Worm (Caenorhabditis elegans) whole organism, early embryonic: ENCODE results near the gene F53H2.1.

ENCODE experiments used
- B0310.2 ChIP-seq: sonication (generic microtip); optimal IDR thresholded peaks from 2 replicates; lab custom pipeline; 2016; ENCODE audit warnings: mild to moderate bottlenecking, missing genetic modification characterization, missing compliant biosample characterization
- aly-1 ChIP-seq: sonication (generic microtip); optimal IDR thresholded peaks from 2 replicates; lab custom pipeline; 2016; ENCODE audit warnings: missing genetic modification characterization, missing compliant biosample characterization
- ama-1 ChIP-seq: fragments of 150-350 bp; optimal IDR thresholded peaks from 2 replicates; lab custom pipeline; 2014
- ceh-13 ChIP-seq: fragments of 200-800 bp; sonication (Bioruptor generic); optimal IDR thresholded peaks from 2 replicates; lab custom pipeline; 2018; ENCODE audit warnings: mild to moderate bottlenecking, missing genetic modification characterization, missing compliant biosample characterization
- ceh-36 ChIP-seq: sonication (generic microtip); optimal IDR thresholded peaks from 2 replicates; lab custom pipeline; 2016; ENCODE audit warnings: missing genetic modification characterization, inconsistent platforms, missing compliant biosample characterization
- flt-1 ChIP-seq: fragments of 200-800 bp; sonication (Bioruptor generic); IDR thresholded peaks from 2 replicates; pipeline ENCODE4 v1.3.6; 2022; ENCODE audit warnings: missing genetic modification characterization, missing compliant biosample characterization
- hmbx-1 ChIP-seq: sonication (generic microtip); optimal IDR thresholded peaks from 2 replicates; lab custom pipeline; 2016; ENCODE audit warnings: mild to moderate bottlenecking, missing genetic modification characterization, missing compliant biosample characterization
- scrt-1 ChIP-seq: fragments of 200-800 bp; sonication (Bioruptor generic); IDR thresholded peaks from 2 replicates; pipeline ENCODE4 v1.3.6; 2022; ENCODE audit warnings: missing genetic modification characterization, missing compliant biosample characterization
- sea-1 ChIP-seq: fragments of 200-800 bp; sonication (Bioruptor generic); conservative IDR thresholded peaks from 2 replicates; pipeline ENCODE4 v1.3.6; 2022; ENCODE audit warnings: missing genetic modification characterization, missing compliant biosample characterization

DNA sequence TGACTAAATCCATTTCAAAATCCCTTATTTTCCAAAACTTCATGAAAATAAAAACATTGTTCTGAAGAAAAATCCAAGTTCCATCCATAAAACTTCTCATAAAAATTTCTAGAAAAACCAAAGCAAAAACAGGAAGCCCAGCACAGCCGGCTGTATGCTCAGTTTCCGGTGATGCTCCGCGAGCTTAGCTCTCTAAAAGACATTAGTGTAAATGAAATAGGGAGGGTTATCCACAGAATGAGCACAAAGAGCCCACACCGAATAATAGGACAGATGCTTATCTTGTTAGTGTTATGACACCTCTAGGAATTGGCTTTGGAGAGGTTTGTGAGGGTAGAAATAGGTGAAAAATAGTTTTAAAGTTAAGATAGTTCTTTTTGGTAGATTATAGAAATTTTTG, 49.5 kb upstream of the F53H2.1 start:
- no peak for TF ChIP-seq B0310.2 (tag; lab: Kevin White, UChicago)
- no peak for TF ChIP-seq flt-1 (GFP tag; lab: Robert Waterston, UW)
- TF ChIP-seq aly-1 (tag; lab: Kevin White, UChicago) = no peak
- TF ChIP-seq ama-1 (lab: Kevin White, UChicago) = no peak
- TF ChIP-seq scrt-1 = no peak
- no peak for TF ChIP-seq hmbx-1 (tag; lab: Kevin White, UChicago)
- no peak for TF ChIP-seq ceh-13
- TF ChIP-seq ceh-36 (tag; lab: Kevin White, UChicago) = no peak
- TF ChIP-seq sea-1 (GFP tag; lab: Robert Waterston, UW) = no peak
